Fruit fly (Drosophila melanogaster) whole organism, embryonic: Measurements from ENCODE around the gene Taf10.

ENCODE experiments used
- Aef1 ChIP-seq: fragments of 200-800 bp; sonication (Bioruptor generic); IDR thresholded peaks from 3 replicates; pipeline ENCODE4 v1.3.6; 2022; ENCODE audit warnings: missing biosample characterization, missing genetic modification characterization
- BEAF-32 ChIP-seq: fragments of 200-800 bp; sonication (Bioruptor generic); optimal IDR thresholded peaks from 3 replicates; lab custom pipeline; 2017; ENCODE audit warnings: missing biosample characterization, missing genetic modification characterization, mild to moderate bottlenecking, moderate library complexity, missing genetic modification reagents
- Bteb2 ChIP-seq: fragments of 200-800 bp; sonication (Bioruptor generic); optimal IDR thresholded peaks from 2 replicates; lab custom pipeline; 2016; ENCODE audit warnings: missing biosample characterization, missing genetic modification characterization
- CG11085 ChIP-seq: fragments of 200-800 bp; sonication (Bioruptor generic); IDR thresholded peaks from 2 replicates; pipeline ENCODE4 v1.3.6; 2022; ENCODE audit warnings: missing biosample characterization, missing genetic modification characterization
- CG11723 ChIP-seq: fragments of 200-800 bp; sonication (Bioruptor generic); optimal IDR thresholded peaks from 2 replicates; lab custom pipeline; 2017; ENCODE audit warnings: missing biosample characterization, mild to moderate bottlenecking, missing genetic modification characterization
- CG13424 ChIP-seq: fragments of 200-800 bp; sonication (Bioruptor generic); optimal IDR thresholded peaks from 2 replicates; lab custom pipeline; 2019; ENCODE audit warnings: missing biosample characterization, mild to moderate bottlenecking, missing genetic modification characterization, moderate library complexity
- CG14710 ChIP-seq: fragments of 200-800 bp; sonication (Bioruptor generic); optimal IDR thresholded peaks from 3 replicates; lab custom pipeline; 2019; ENCODE audit warnings: missing biosample characterization, mild to moderate bottlenecking, missing genetic modification characterization, moderate library complexity
- CG1529 ChIP-seq: fragments of 200-800 bp; sonication (Bioruptor generic); optimal IDR thresholded peaks from 3 replicates; lab custom pipeline; 2018; ENCODE audit warnings: missing biosample characterization, missing genetic modification characterization
- CG16813 ChIP-seq: fragments of 200-800 bp; sonication (Bioruptor generic); IDR thresholded peaks from 3 replicates; pipeline ENCODE4 v1.3.6; 2022; ENCODE audit warnings: missing biosample characterization, missing genetic modification characterization; ENCODE audit not compliant: partially characterized antibody
- CG2875 ChIP-seq: fragments of 200-800 bp; sonication (Bioruptor generic); optimal IDR thresholded peaks from 2 replicates; lab custom pipeline; 2017; ENCODE audit warnings: missing biosample characterization, mild to moderate bottlenecking, missing genetic modification characterization, missing genetic modification reagents
- CG34376 ChIP-seq: fragments of 200-800 bp; sonication (Bioruptor generic); optimal IDR thresholded peaks from 2 replicates; lab custom pipeline; 2018; ENCODE audit warnings: missing biosample characterization, mild to moderate bottlenecking, missing genetic modification characterization
- CG3838 ChIP-seq: fragments of 200-800 bp; sonication (Bioruptor generic); optimal IDR thresholded peaks from 3 replicates; lab custom pipeline; 2016; ENCODE audit warnings: missing biosample characterization, missing genetic modification characterization
- CG3995 ChIP-seq: fragments of 200-800 bp; sonication (Bioruptor generic); optimal IDR thresholded peaks from 3 replicates; lab custom pipeline; 2016; ENCODE audit warnings: missing biosample characterization, missing genetic modification characterization
- CG4424 ChIP-seq: fragments of 200-800 bp; sonication (Bioruptor generic); optimal IDR thresholded peaks from 3 replicates; lab custom pipeline; 2016; ENCODE audit warnings: missing biosample characterization, missing genetic modification characterization
- CG6813 ChIP-seq: fragments of 200-800 bp; sonication (Bioruptor generic); optimal IDR thresholded peaks from 2 replicates; lab custom pipeline; 2017; ENCODE audit warnings: missing biosample characterization, missing genetic modification characterization, mild to moderate bottlenecking, moderate library complexity, missing genetic modification reagents
- CG8924 ChIP-seq: fragments of 200-800 bp; optimal IDR thresholded peaks from 3 replicates; lab custom pipeline; 2019; ENCODE audit warnings: missing biosample characterization, mild to moderate bottlenecking, missing genetic modification characterization, moderate library complexity
- Doc3 ChIP-seq: fragments of 200-800 bp; sonication (Bioruptor generic); IDR thresholded peaks from 3 replicates; pipeline ENCODE4 v1.3.6; 2022; ENCODE audit warnings: missing biosample characterization, missing genetic modification characterization; ENCODE audit not compliant: partially characterized antibody
- Fer2 ChIP-seq: fragments of 200-800 bp; sonication (Bioruptor generic); optimal IDR thresholded peaks from 2 replicates; lab custom pipeline; 2018; ENCODE audit warnings: missing biosample characterization, mild to moderate bottlenecking, missing genetic modification characterization, moderate library complexity
- HLH54F ChIP-seq: fragments of 200-800 bp; sonication (Bioruptor generic); optimal IDR thresholded peaks from 3 replicates; lab custom pipeline; 2016; ENCODE audit warnings: missing biosample characterization, missing genetic modification characterization
- Med ChIP-seq: fragments of 200-800 bp; sonication (Bioruptor generic); peaks from one replicate; lab custom pipeline; 2016; ENCODE audit warnings: missing biosample characterization, missing genetic modification characterization, mild to moderate bottlenecking, inconsistent platforms, moderate library complexity
- NFAT ChIP-seq: fragments of 200-800 bp; sonication (Bioruptor generic); IDR thresholded peaks from 2 replicates; pipeline ENCODE4 v1.3.6; 2022; ENCODE audit warnings: missing biosample characterization, missing genetic modification characterization
- Nf-YB ChIP-seq: fragments of 200-800 bp; sonication (Bioruptor generic); optimal IDR thresholded peaks from 3 replicates; lab custom pipeline; 2019; ENCODE audit warnings: missing biosample characterization, mild to moderate bottlenecking, missing genetic modification characterization, moderate library complexity
- Nf-YC ChIP-seq: fragments of 200-800 bp; optimal IDR thresholded peaks from 3 replicates; lab custom pipeline; 2019; ENCODE audit warnings: missing biosample characterization, mild to moderate bottlenecking, missing genetic modification characterization, moderate library complexity
- Optix ChIP-seq: fragments of 200-800 bp; sonication (Bioruptor generic); IDR thresholded peaks from 3 replicates; pipeline ENCODE4 v1.3.6; 2022; ENCODE audit warnings: missing biosample characterization, missing genetic modification characterization
- Stat92E ChIP-seq, 3 experiments: fragments of >200 bp in 2 of 3; fragments of 200-800 bp in 1 of 3; sonication (Bioruptor generic) in 1 of 3; optimal IDR thresholded peaks; 2 replicates each; lab custom pipeline; 2017 to 2019; ENCODE audit warnings: missing biosample characterization in 3 of 3, missing genetic modification characterization in 3 of 3, mild to moderate bottlenecking in 1 of 3, moderate library complexity in 1 of 3
- Tbp ChIP-seq: fragments of >200 bp; optimal IDR thresholded peaks from 2 replicates; lab custom pipeline; 2018; ENCODE audit warnings: missing biosample characterization, missing genetic modification characterization
- Usf ChIP-seq: fragments of 200-800 bp; sonication (Bioruptor generic); optimal IDR thresholded peaks from 2 replicates; lab custom pipeline; 2017; ENCODE audit warnings: missing genotype, missing biosample characterization, missing genetic modification characterization
- Xrp1 ChIP-seq: fragments of 200-800 bp; sonication (Bioruptor generic); IDR thresholded peaks from 2 replicates; pipeline ENCODE4 v1.3.6; 2022; ENCODE audit warnings: missing biosample characterization, missing genetic modification characterization
- ab ChIP-seq: fragments of 200-800 bp; sonication (Bioruptor generic); optimal IDR thresholded peaks from 2 replicates; lab custom pipeline; 2016; ENCODE audit warnings: missing biosample characterization, missing genetic modification characterization
- amos ChIP-seq: fragments of 200-800 bp; sonication (Bioruptor generic); IDR thresholded peaks from 2 replicates; pipeline ENCODE4 v1.3.6; 2022; ENCODE audit warnings: missing biosample characterization, missing genetic modification characterization; ENCODE audit not compliant: partially characterized antibody
- bowl ChIP-seq: fragments of 200-800 bp; sonication (Bioruptor generic); IDR thresholded peaks from 2 replicates; pipeline ENCODE4 v1.3.6; 2022; ENCODE audit warnings: missing biosample characterization, missing genetic modification characterization
- chif ChIP-seq, 2 experiments: fragments of 200-800 bp; sonication (Bioruptor generic); optimal IDR thresholded peaks; 3 replicates each; lab custom pipeline; 2016; ENCODE audit warnings: missing biosample characterization in 2 of 2, missing genetic modification characterization in 2 of 2
- dati ChIP-seq: fragments of 200-800 bp; sonication (Bioruptor generic); IDR thresholded peaks from 2 replicates; pipeline ENCODE4 v1.3.6; 2022; ENCODE audit warnings: missing biosample characterization, missing genetic modification characterization
- fu2 ChIP-seq: fragments of 200-800 bp; sonication (Bioruptor generic); optimal IDR thresholded peaks from 2 replicates; lab custom pipeline; 2016; ENCODE audit warnings: missing biosample characterization, missing genetic modification characterization
- grau ChIP-seq: fragments of 200-800 bp; optimal IDR thresholded peaks from 3 replicates; lab custom pipeline; 2019; ENCODE audit warnings: missing biosample characterization, mild to moderate bottlenecking, missing genetic modification characterization, moderate library complexity
- grn ChIP-seq: fragments of 200-800 bp; sonication (Bioruptor generic); optimal IDR thresholded peaks from 3 replicates; lab custom pipeline; 2017; ENCODE audit warnings: missing biosample characterization, missing genetic modification characterization
- her ChIP-seq: fragments of 200-800 bp; sonication (Bioruptor generic); optimal IDR thresholded peaks from 2 replicates; lab custom pipeline; 2016; ENCODE audit warnings: missing biosample characterization, missing genetic modification characterization
- inv ChIP-seq: fragments of 200-800 bp; sonication (Bioruptor generic); IDR thresholded peaks from 2 replicates; pipeline ENCODE4 v1.3.6; 2022; ENCODE audit warnings: missing biosample characterization, missing genetic modification characterization; ENCODE audit not compliant: partially characterized antibody
- jigr1 ChIP-seq: fragments of 200-800 bp; sonication (Bioruptor generic); IDR thresholded peaks from 3 replicates; pipeline ENCODE4 v1.3.6; 2022; ENCODE audit warnings: missing biosample characterization, missing genetic modification characterization
- kay ChIP-seq: fragments of 200-800 bp; sonication (Bioruptor generic); optimal IDR thresholded peaks from 2 replicates; lab custom pipeline; 2016; ENCODE audit warnings: missing biosample characterization, missing genetic modification characterization
- lbe ChIP-seq: fragments of 200-800 bp; sonication (Bioruptor generic); optimal IDR thresholded peaks from 2 replicates; lab custom pipeline; 2016; ENCODE audit warnings: missing biosample characterization, mild to moderate bottlenecking, missing genetic modification characterization
- lola ChIP-seq, 3 experiments: fragments of >200 bp in 2 of 3; fragments of 200-800 bp in 1 of 3; sonication (Bioruptor generic) in 1 of 3; optimal IDR thresholded peaks; 2 replicates each; lab custom pipeline; 2017 to 2019; ENCODE audit warnings: missing biosample characterization in 3 of 3, missing genetic modification characterization in 3 of 3, mild to moderate bottlenecking in 1 of 3, moderate library complexity in 1 of 3
- odd ChIP-seq: fragments of 200-800 bp; sonication (Bioruptor generic); optimal IDR thresholded peaks from 2 replicates; lab custom pipeline; 2017; ENCODE audit warnings: missing biosample characterization, mild to moderate bottlenecking, missing genetic modification characterization
- scrt ChIP-seq: fragments of 200-800 bp; sonication (Bioruptor generic); optimal IDR thresholded peaks from 2 replicates; lab custom pipeline; 2018; ENCODE audit warnings: missing biosample characterization, mild to moderate bottlenecking, missing genetic modification characterization, moderate library complexity
- shn ChIP-seq: fragments of 200-800 bp; sonication (Bioruptor generic); optimal IDR thresholded peaks from 3 replicates; lab custom pipeline; 2016; ENCODE audit warnings: missing biosample characterization, missing genetic modification characterization
- sna ChIP-seq: fragments of 200-800 bp; sonication (Bioruptor generic); IDR thresholded peaks from 2 replicates; pipeline ENCODE4 v1.3.6; 2022; ENCODE audit warnings: missing biosample characterization, missing genetic modification characterization; ENCODE audit not compliant: partially characterized antibody
- sqz ChIP-seq: fragments of 200-800 bp; sonication (Bioruptor generic); optimal IDR thresholded peaks from 3 replicates; lab custom pipeline; 2018; ENCODE audit warnings: missing biosample characterization, mild to moderate bottlenecking, missing genetic modification characterization
- vnd ChIP-seq: fragments of 200-800 bp; sonication (Bioruptor generic); IDR thresholded peaks from 3 replicates; pipeline ENCODE4 v1.3.6; 2022; ENCODE audit warnings: missing biosample characterization, missing genetic modification characterization; ENCODE audit not compliant: partially characterized antibody
- wek ChIP-seq: fragments of 200-800 bp; sonication (Bioruptor generic); optimal IDR thresholded peaks from 3 replicates; lab custom pipeline; 2018; ENCODE audit warnings: missing biosample characterization, mild to moderate bottlenecking, missing genetic modification characterization, moderate library complexity
- zfh2 ChIP-seq: fragments of 200-800 bp; sonication (Bioruptor generic); optimal IDR thresholded peaks from 2 replicates; lab custom pipeline; 2016; ENCODE audit warnings: missing biosample characterization, missing genetic modification characterization

Gene Taf10

dm6 chr2L:2749144-2749766, 18.4 kb upstream of the Taf10 start (continued):
- TF ChIP-seq her (GFP tag; lab: Kevin White, UChicago) (peak; percentile 6), grau (no peak), shn (peak; percentile 23), Nf-YC (tag; lab: Kevin White, UChicago) (no peak), jigr1 (GFP tag; lab: Robert Waterston, UW) (no peak), CG4424 (no peak), scrt (GFP tag; lab: Kevin White, UChicago) (no peak), dati (GFP tag; lab: Robert Waterston, UW) (no peak), CG14710 (tag; lab: Kevin White, UChicago) (no peak), Stat92E (GFP tag; optimal IDR thresholded peaks at IDR 0.05; lab: Kevin White, UChicago) (no peak), lbe (GFP tag; lab: Kevin White, UChicago) (no peak), Tbp (GFP tag; lab: Kevin White, UChicago) (no peak), odd (GFP tag; lab: Kevin White, UChicago) (peak; percentile 26), grn (GFP tag; lab: Kevin White, UChicago) (no peak), CG3995 (GFP tag; lab: Kevin White, UChicago) (no peak), wek (GFP tag; lab: Kevin White, UChicago) (peak; percentile 47), inv (no peak), Nf-YB (GFP tag; lab: Kevin White, UChicago) (no peak), Doc3 (GFP tag; lab: Robert Waterston, UW) (no peak), NFAT (no peak), BEAF-32 (GFP tag; lab: Kevin White, UChicago) (peak; percentile 39), CG3838 (no peak), CG6813 (GFP tag; lab: Kevin White, UChicago) (peak; percentile 39), CG11085 (no peak), sqz (GFP tag; lab: Kevin White, UChicago) (no peak), kay (GFP tag; lab: Kevin White, UChicago) (no peak), CG11723 (no peak), zfh2 (GFP tag; lab: Kevin White, UChicago) (peak; percentile 7), chif (GFP tag; optimal IDR thresholded peaks at IDR 0.05; lab: Kevin White, UChicago) (no peak), vnd (GFP tag; lab: Robert Waterston, UW) (no peak), Aef1 (no peak), amos (GFP tag; lab: Robert Waterston, UW) (no peak), CG13424 (tag; lab: Kevin White, UChicago) (peak; percentile 1), Optix (no peak), CG2875 (peak; percentile 52), lola (GFP tag; optimal IDR thresholded peaks at IDR 0.05; lab: Kevin White, UChicago) (no peak), Usf (GFP tag; lab: Kevin White, UChicago) (no peak), CG16813 (GFP tag; lab: Robert Waterston, UW) (no peak), fu2 (GFP tag; lab: Kevin White, UChicago) (no peak), Fer2 (no peak), ab (no peak), CG1529 (GFP tag; lab: Kevin White, UChicago) (peak; percentile 42), CG34376 (GFP tag; lab: Kevin White, UChicago) (peak; percentile 7), sna (GFP tag; lab: Robert Waterston, UW) (no peak), Xrp1 (no peak), bowl (no peak), Bteb2 (GFP tag; lab: Kevin White, UChicago) (no peak), HLH54F (GFP tag; lab: Kevin White, UChicago) (no peak), Med (GFP tag; lab: Kevin White, UChicago) (peak; percentile 61), CG8924 (tag; lab: Kevin White, UChicago) (no peak)
